Fruit fly (Drosophila melanogaster) S2 (cell line): ENCODE results near the gene Rh7.

Source experiments
- CG8478 ChIP-seq: fragments of >200 bp; optimal IDR thresholded peaks from 2 replicates; lab custom pipeline; 2018
- CTCF ChIP-seq, 2 experiments: fragments of >200 bp; optimal IDR thresholded peaks; 2 replicates each; lab custom pipeline; 2018

- no peak for TF ChIP-seq CG8478 (lab: Kevin White, UChicago)
- TF ChIP-seq CTCF (optimal IDR thresholded peaks at IDR 0.05; lab: Kevin White, UChicago), result no peak
Observed at dm6 chr3L:12122891-12123290, 52.4 kb downstream of the Rh7 start.
